Worm (Caenorhabditis elegans) whole organism, mixed stage, embryonic: ENCODE measurements around the gene F35F10.6.

Experiments
- blmp-1 ChIP-seq: fragments of 150-350 bp; optimal IDR thresholded peaks from 2 replicates; lab custom pipeline; 2014; ENCODE audit warnings: missing biosample characterization, missing genetic modification characterization
- ces-1 ChIP-seq: fragments of 150-350 bp; optimal IDR thresholded peaks from 2 replicates; lab custom pipeline; 2014; ENCODE audit warnings: missing biosample characterization, missing genetic modification reagents, missing genetic modification characterization
- elt-1 ChIP-seq: sonication (generic microtip); optimal IDR thresholded peaks from 2 replicates; lab custom pipeline; 2017; ENCODE audit warnings: missing genetic modification characterization, mild to moderate bottlenecking, missing compliant biosample characterization, antibody characterized with exemption, moderate library complexity, borderline replicate concordance; ENCODE audit not compliant: insufficient read depth
- flh-1 ChIP-seq: fragments of 200-800 bp; sonication (Bioruptor generic); optimal IDR thresholded peaks from 2 replicates; lab custom pipeline; 2018; ENCODE audit warnings: mild to moderate bottlenecking, missing genetic modification characterization, moderate library complexity, missing compliant biosample characterization
- ham-2 ChIP-seq: fragments of 200-800 bp; sonication (Bioruptor generic); optimal IDR thresholded peaks from 2 replicates; lab custom pipeline; 2018; ENCODE audit warnings: mild to moderate bottlenecking, missing genetic modification characterization, missing compliant biosample characterization
- lin-13 ChIP-seq: fragments of 150-350 bp; optimal IDR thresholded peaks from 2 replicates; lab custom pipeline; 2014; ENCODE audit warnings: missing biosample characterization, missing genetic modification characterization
- mep-1 ChIP-seq: fragments of 150-350 bp; optimal IDR thresholded peaks from 2 replicates; lab custom pipeline; 2017; ENCODE audit warnings: missing biosample characterization, missing genetic modification reagents, missing genetic modification characterization, inconsistent platforms
- nhr-12 ChIP-seq: fragments of 150-350 bp; optimal IDR thresholded peaks from 2 replicates; lab custom pipeline; 2014; ENCODE audit warnings: missing biosample characterization, missing genetic modification characterization
- nhr-76 ChIP-seq: sonication (generic microtip); optimal IDR thresholded peaks from 2 replicates; lab custom pipeline; 2017; ENCODE audit warnings: missing biosample characterization, missing genetic modification characterization
- tbx-8 ChIP-seq: fragments of 200-800 bp; sonication (Bioruptor generic); optimal IDR thresholded peaks from 2 replicates; lab custom pipeline; 2018; ENCODE audit warnings: mild to moderate bottlenecking, missing genetic modification characterization, moderate library complexity, missing compliant biosample characterization
- unc-62 ChIP-seq: fragments of 150-350 bp; optimal IDR thresholded peaks from 2 replicates; lab custom pipeline; 2014; ENCODE audit warnings: missing biosample characterization, missing genetic modification reagents, missing genetic modification characterization
- ztf-11 ChIP-seq: fragments of 150-350 bp; optimal IDR thresholded peaks from 2 replicates; lab custom pipeline; 2014; ENCODE audit warnings: missing biosample characterization, missing genetic modification characterization

DNA sequence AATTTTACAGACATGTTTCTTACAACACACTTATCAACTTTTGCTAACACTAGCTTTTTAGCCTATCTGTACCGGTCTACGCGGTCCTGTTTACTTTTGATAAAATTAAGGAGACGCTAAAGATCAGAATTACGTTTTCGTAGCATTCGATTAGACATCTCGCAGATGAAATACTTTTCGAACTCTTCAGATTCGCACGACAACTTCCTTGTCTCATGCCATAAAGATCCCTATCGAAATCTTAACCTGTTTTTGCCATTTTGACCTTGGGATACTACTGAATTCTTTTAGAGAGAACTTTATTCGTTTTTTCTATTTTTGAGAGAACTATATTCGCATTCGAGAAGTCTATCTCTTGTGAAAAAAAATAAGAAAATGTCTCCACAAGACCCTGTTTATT is 44.2 kb upstream of the F35F10.6 start, which contains the start of gene C17B7.5:
- TF ChIP-seq lin-13 (no peak), nhr-76 (no peak), mep-1 (tag; lab: Kevin White, UChicago) (no peak), ztf-11 (tag; lab: Kevin White, UChicago) (no peak), elt-1 (tag; lab: Kevin White, UChicago) (no peak), tbx-8 (GFP tag; lab: Kevin White, UChicago) (no peak), nhr-12 (no peak), flh-1 (GFP tag; lab: Kevin White, UChicago) (no peak), blmp-1 (tag; lab: Kevin White, UChicago) (no peak), unc-62 (GFP tag; lab: Kevin White, UChicago) (no peak), ces-1 (GFP tag; lab: Kevin White, UChicago) (no peak), ham-2 (GFP tag; lab: Kevin White, UChicago) (no peak)
